Worm (Caenorhabditis elegans) whole organism, L1 larva: ENCODE measurements around the gene Y67A10A.2.
A peak's percentile ranks its signal among the peaks of the same experiment; 100 is the strongest.

Experiments
- C16A3.4 ChIP-seq: fragments of 150-350 bp; optimal IDR thresholded peaks from 2 replicates; lab custom pipeline; 2014; ENCODE audit warnings: missing biosample characterization, missing genetic modification characterization
- C34B4.2 ChIP-seq: sonication (generic microtip); optimal IDR thresholded peaks from 2 replicates; lab custom pipeline; 2017; ENCODE audit warnings: mild to moderate bottlenecking, missing genetic modification characterization, missing compliant biosample characterization
- aha-1 ChIP-seq: fragments of 150-350 bp; optimal IDR thresholded peaks from 2 replicates; lab custom pipeline; 2014; ENCODE audit warnings: missing biosample characterization, missing genetic modification characterization
- alr-1 ChIP-seq: fragments of 200-800 bp; sonication (Bioruptor generic); optimal IDR thresholded peaks from 2 replicates; lab custom pipeline; 2018; ENCODE audit warnings: borderline replicate concordance, mild to moderate bottlenecking, missing genetic modification characterization, missing compliant biosample characterization
- aly-2 ChIP-seq: fragments of 150-350 bp; optimal IDR thresholded peaks from 2 replicates; lab custom pipeline; 2014; ENCODE audit warnings: missing biosample characterization, missing genetic modification characterization
- ama-1 ChIP-seq: fragments of 150-350 bp; optimal IDR thresholded peaks from 2 replicates; lab custom pipeline; 2014
- ceh-82 ChIP-seq, 3 experiments: fragments of 150-350 bp in 1 of 3; sonication (generic microtip) in 2 of 3; optimal IDR thresholded peaks; 2 replicates each; lab custom pipeline; 2014 to 2017; ENCODE audit warnings: missing biosample characterization in 3 of 3, missing genetic modification characterization in 3 of 3
- dpl-1 ChIP-seq, 3 experiments: fragments of 150-350 bp in 2 of 3; sonication (generic microtip) in 1 of 3; optimal IDR thresholded peaks; 2 replicates each; lab custom pipeline; 2014 to 2017; ENCODE audit warnings: missing biosample characterization in 3 of 3, missing genetic modification characterization in 3 of 3, missing genetic modification reagents in 3 of 3
- dsc-1 ChIP-seq: sonication (generic microtip); optimal IDR thresholded peaks from 2 replicates; lab custom pipeline; 2016; ENCODE audit warnings: mild to moderate bottlenecking, missing genetic modification characterization, missing compliant biosample characterization
- efl-3 ChIP-seq: fragments of 200-800 bp; sonication (Bioruptor generic); optimal IDR thresholded peaks from 2 replicates; lab custom pipeline; 2018; ENCODE audit warnings: mild to moderate bottlenecking, missing genetic modification characterization, missing compliant biosample characterization
- egl-13 ChIP-seq: sonication (generic microtip); optimal IDR thresholded peaks from 2 replicates; lab custom pipeline; 2016; ENCODE audit warnings: missing genotype, missing genetic modification reagents, missing genetic modification characterization, missing compliant biosample characterization
- elt-3 ChIP-seq, 6 experiments: fragments of 150-350 bp in 1 of 6; sonication (generic microtip); optimal IDR thresholded peaks; 2 replicates each; lab custom pipeline; 2017 to 2018; ENCODE audit warnings: missing biosample characterization in 6 of 6, missing genetic modification characterization in 6 of 6, inconsistent platforms in 1 of 6
- ets-5 ChIP-seq: fragments of 200-800 bp; sonication (Bioruptor generic); IDR thresholded peaks from 2 replicates; pipeline ENCODE4 v1.3.6; 2022; ENCODE audit warnings: missing genetic modification characterization, missing compliant biosample characterization
- fkh-10 ChIP-seq: sonication (generic microtip); optimal IDR thresholded peaks from 2 replicates; lab custom pipeline; 2017; ENCODE audit warnings: missing biosample characterization, missing genetic modification reagents, missing genetic modification characterization
- fkh-4 ChIP-seq: sonication (generic microtip); optimal IDR thresholded peaks from 2 replicates; lab custom pipeline; 2016; ENCODE audit warnings: missing compliant biosample characterization, missing genetic modification characterization, borderline replicate concordance
- fos-1 ChIP-seq: fragments of 150-350 bp; optimal IDR thresholded peaks from 2 replicates; lab custom pipeline; 2014; ENCODE audit warnings: missing biosample characterization, missing genetic modification characterization
- grh-1 ChIP-seq: fragments of 200-800 bp; sonication (Bioruptor generic); IDR thresholded peaks from 2 replicates; pipeline ENCODE4 v1.3.6; 2022; ENCODE audit warnings: missing genetic modification reagents, missing genetic modification characterization, missing compliant biosample characterization
- hlh-17 ChIP-seq: fragments of 200-800 bp; sonication (Bioruptor generic); optimal IDR thresholded peaks from 2 replicates; lab custom pipeline; 2018; ENCODE audit warnings: missing genetic modification characterization, mild to moderate bottlenecking, missing compliant biosample characterization, moderate library complexity, borderline replicate concordance
- hpl-2 ChIP-seq: fragments of 150-350 bp; optimal IDR thresholded peaks from 2 replicates; lab custom pipeline; 2014; ENCODE audit warnings: missing biosample characterization, missing genetic modification reagents, missing genetic modification characterization
- irx-1 ChIP-seq: sonication (generic microtip); optimal IDR thresholded peaks from 2 replicates; lab custom pipeline; 2016; ENCODE audit warnings: missing genetic modification characterization, missing compliant biosample characterization
- isw-1 ChIP-seq: fragments of 200-800 bp; sonication (Bioruptor generic); IDR thresholded peaks from 2 replicates; pipeline ENCODE4 v1.3.6; 2022; ENCODE audit warnings: missing genetic modification characterization, missing compliant biosample characterization
- lin-15B ChIP-seq: fragments of 150-350 bp; sonication (generic microtip); optimal IDR thresholded peaks from 3 replicates; lab custom pipeline; 2014; ENCODE audit warnings: missing biosample characterization, missing genetic modification characterization
- lin-35 ChIP-seq, 2 experiments: fragments of 150-350 bp; optimal IDR thresholded peaks; 2 replicates each; lab custom pipeline; 2014; ENCODE audit warnings: missing biosample characterization in 2 of 2, missing genetic modification characterization in 2 of 2, missing genetic modification reagents in 2 of 2
- lsy-2 ChIP-seq, 2 experiments: fragments of 150-350 bp; optimal IDR thresholded peaks; 2 replicates each; lab custom pipeline; 2014; ENCODE audit warnings: missing biosample characterization in 2 of 2, missing genetic modification characterization in 2 of 2
- mdl-1 ChIP-seq, 2 experiments: fragments of 150-350 bp; optimal IDR thresholded peaks; 2 replicates each; lab custom pipeline; 2014 to 2017; ENCODE audit warnings: missing biosample characterization in 2 of 2, missing genetic modification characterization in 2 of 2, inconsistent platforms in 1 of 2
- mef-2 ChIP-seq: fragments of 150-350 bp; optimal IDR thresholded peaks from 2 replicates; lab custom pipeline; 2014; ENCODE audit warnings: missing biosample characterization, missing genetic modification characterization
- mep-1 ChIP-seq: fragments of 150-350 bp; optimal IDR thresholded peaks from 2 replicates; lab custom pipeline; 2014; ENCODE audit warnings: missing biosample characterization, missing genetic modification characterization
- nhr-11 ChIP-seq: fragments of 150-350 bp; optimal IDR thresholded peaks from 2 replicates; lab custom pipeline; 2014; ENCODE audit warnings: missing biosample characterization, missing genetic modification characterization
- nhr-20 ChIP-seq: sonication (generic microtip); optimal IDR thresholded peaks from 2 replicates; lab custom pipeline; 2016; ENCODE audit warnings: mild to moderate bottlenecking, missing genetic modification characterization, missing compliant biosample characterization
- nhr-47 ChIP-seq: sonication (generic microtip); optimal IDR thresholded peaks from 2 replicates; lab custom pipeline; 2016; ENCODE audit warnings: mild to moderate bottlenecking, missing genetic modification characterization, moderate library complexity, missing compliant biosample characterization
- nhr-76 ChIP-seq: sonication (generic microtip); optimal IDR thresholded peaks from 2 replicates; lab custom pipeline; 2017; ENCODE audit warnings: missing biosample characterization, missing genetic modification characterization
- nhr-77 ChIP-seq: fragments of 150-350 bp; optimal IDR thresholded peaks from 2 replicates; lab custom pipeline; 2014; ENCODE audit warnings: missing biosample characterization, missing genetic modification characterization
- nhr-84 ChIP-seq: sonication (generic microtip); optimal IDR thresholded peaks from 2 replicates; lab custom pipeline; 2017; ENCODE audit warnings: missing biosample characterization, missing genetic modification characterization
- nhr-85 ChIP-seq: sonication (generic microtip); peaks from one replicate; lab custom pipeline; 2016; ENCODE audit warnings: missing genetic modification characterization, inconsistent platforms, missing compliant biosample characterization
- pax-3 ChIP-seq: fragments of 200-800 bp; sonication (Bioruptor generic); optimal IDR thresholded peaks from 2 replicates; lab custom pipeline; 2018; ENCODE audit warnings: mild to moderate bottlenecking, missing genetic modification characterization, moderate library complexity, missing compliant biosample characterization
- pqm-1 ChIP-seq: sonication (generic microtip); optimal IDR thresholded peaks from 3 replicates; lab custom pipeline; 2017; ENCODE audit warnings: missing biosample characterization, missing genetic modification characterization
- rnt-1 ChIP-seq: sonication (generic microtip); optimal IDR thresholded peaks from 2 replicates; lab custom pipeline; 2016; ENCODE audit warnings: mild to moderate bottlenecking, missing genetic modification characterization, moderate library complexity, missing compliant biosample characterization
- skn-1 ChIP-seq: fragments of 150-350 bp; optimal IDR thresholded peaks from 2 replicates; lab custom pipeline; 2014; ENCODE audit warnings: missing biosample characterization, missing genetic modification characterization
- snpc-4 ChIP-seq: fragments of 150-350 bp; optimal IDR thresholded peaks from 2 replicates; lab custom pipeline; 2014; ENCODE audit warnings: missing biosample characterization, missing genetic modification characterization
- sox-4 ChIP-seq: sonication (generic microtip); optimal IDR thresholded peaks from 2 replicates; lab custom pipeline; 2016; ENCODE audit warnings: missing genetic modification characterization, missing compliant biosample characterization
- swsn-7 ChIP-seq: sonication (generic microtip); optimal IDR thresholded peaks from 2 replicates; lab custom pipeline; 2016; ENCODE audit warnings: missing genetic modification characterization, missing compliant biosample characterization
- tbx-2 ChIP-seq: sonication (generic microtip); optimal IDR thresholded peaks from 2 replicates; lab custom pipeline; 2016; ENCODE audit warnings: missing genetic modification characterization, missing compliant biosample characterization
- tlp-1 ChIP-seq: fragments of 150-350 bp; optimal IDR thresholded peaks from 2 replicates; lab custom pipeline; 2014; ENCODE audit warnings: missing biosample characterization, missing genetic modification characterization
- unc-62 ChIP-seq: fragments of 150-350 bp; optimal IDR thresholded peaks from 2 replicates; lab custom pipeline; 2014; ENCODE audit warnings: missing biosample characterization, missing genetic modification reagents, missing genetic modification characterization
- unc-98 ChIP-seq: fragments of 200-800 bp; sonication (Bioruptor generic); IDR thresholded peaks from 2 replicates; pipeline ENCODE4 v1.3.6; 2022; ENCODE audit warnings: missing genetic modification characterization, missing compliant biosample characterization
- xbp-1 ChIP-seq: sonication (generic microtip); optimal IDR thresholded peaks from 2 replicates; lab custom pipeline; 2016; ENCODE audit warnings: missing genetic modification characterization, missing compliant biosample characterization
- zip-4 ChIP-seq: fragments of 200-800 bp; sonication (Bioruptor generic); optimal IDR thresholded peaks from 2 replicates; lab custom pipeline; 2018; ENCODE audit warnings: mild to moderate bottlenecking, missing genetic modification characterization, moderate library complexity, missing compliant biosample characterization

Y67A10A.2 gene

ce11 chrIV:14339657-14340056 is 1.8 kb downstream of the Y67A10A.2 start, which contains the start of gene Y67A10A.11:
Y67A10A.11 (plus strand) TSS chrIV:14339957.
- TF ChIP-seq efl-3 (GFP tag; lab: Kevin White, UChicago): no peak
- no peak for TF ChIP-seq lsy-2 (tag; optimal IDR thresholded peaks at IDR 0.05; lab: Kevin White, UChicago)
- TF ChIP-seq alr-1 (tag; lab: Kevin White, UChicago): no peak
- TF ChIP-seq dsc-1: no peak
- no peak for TF ChIP-seq nhr-85
- TF ChIP-seq, all 84 proteins: peak for 0

DNA sequence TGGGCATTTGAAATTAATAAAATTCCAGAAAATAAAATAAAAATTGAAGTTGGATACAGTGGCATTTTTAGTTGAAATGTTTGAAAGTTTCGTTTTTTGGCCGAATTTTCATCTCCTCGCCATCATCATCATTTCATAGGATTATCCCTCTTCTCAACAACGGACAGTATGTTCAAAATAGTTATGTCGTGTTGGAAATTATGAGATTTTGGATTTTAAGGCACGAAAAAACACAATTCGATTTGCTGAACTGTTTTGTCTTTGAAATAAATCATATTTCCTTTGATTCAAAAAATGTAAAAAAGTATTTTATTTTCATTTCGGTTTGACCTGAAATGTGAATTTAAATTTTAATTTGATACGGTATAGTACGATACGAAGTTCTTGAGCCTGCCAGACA is 5.9 kb downstream of the Y67A10A.2 start, which contains the start of gene srlf-28:
srlf-28 (minus strand) TSS at position 101 of the 400 bp plus-strand sequence.
- TF ChIP-seq zip-4 (GFP tag; lab: Kevin White, UChicago) (no peak), ama-1 (lab: Kevin White, UChicago) (no peak), nhr-85 (no peak), aha-1 (tag; lab: Kevin White, UChicago) (no peak), elt-3 (tag; optimal IDR thresholded peaks at IDR 0.05; lab: Kevin White, UChicago) (no peak), rnt-1 (no peak), xbp-1 (tag; lab: Kevin White, UChicago) (no peak), C34B4.2 (tag; lab: Kevin White, UChicago) (no peak), hlh-17 (GFP tag; lab: Kevin White, UChicago) (no peak)
- TF ChIP-seq, all 84 proteins: peak for 0

DNA sequence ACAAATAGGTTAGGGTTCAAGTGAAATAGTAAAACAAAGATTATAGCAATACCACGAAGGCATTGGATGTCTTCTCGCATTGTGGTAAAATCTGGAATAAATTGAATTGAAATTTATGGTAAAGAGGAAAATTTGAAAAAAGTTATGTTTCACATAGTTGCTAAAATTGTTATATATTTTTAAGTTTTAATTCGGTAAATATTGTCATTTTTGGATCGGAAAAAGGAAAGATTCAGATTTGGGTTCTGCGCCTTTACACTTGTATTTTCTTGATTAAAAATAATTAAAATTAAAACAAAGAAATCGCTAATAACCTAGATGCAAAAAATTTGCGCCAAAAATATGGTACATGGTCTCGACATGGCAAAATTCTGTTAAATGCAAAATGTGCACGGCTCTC is 12.8 kb downstream of the Y67A10A.2 start, which contains the start of gene oac-56:
oac-56 (minus strand) TSS at position 101 of the 400 bp plus-strand sequence.
- TF ChIP-seq pqm-1 (tag; lab: Kevin White, UChicago) (no peak), isw-1 (GFP tag; lab: Robert Waterston, UW) (no peak)

DNA sequence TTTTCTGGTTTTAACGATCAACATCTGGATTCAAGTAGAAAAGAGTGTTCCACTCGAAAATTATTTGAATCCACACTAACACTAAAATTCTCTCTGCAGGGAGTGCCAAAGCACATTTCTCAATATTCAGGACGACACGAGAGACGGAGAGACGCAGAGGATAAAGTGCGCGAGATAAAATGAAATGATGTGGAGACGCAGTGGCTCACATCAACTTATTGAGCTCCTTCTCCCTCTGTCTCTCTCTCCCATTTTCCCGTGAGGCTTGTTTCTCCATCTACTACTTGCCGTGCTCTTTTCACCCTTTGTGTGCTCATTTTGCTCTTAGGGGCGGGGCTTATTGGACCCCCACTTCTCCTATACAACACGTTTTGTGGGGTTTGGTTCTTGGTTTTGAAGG is 18.3 kb downstream of the Y67A10A.2 start:
- TF ChIP-seq irx-1 (tag; lab: Kevin White, UChicago) (peak; percentile 11), nhr-20 (tag; lab: Kevin White, UChicago) (peak; percentile 10), sox-4 (tag; lab: Kevin White, UChicago) (no peak), ets-5 (GFP tag; lab: Robert Waterston, UW) (no peak), lin-15B (tag; lab: Kevin White, UChicago) (no peak), aly-2 (tag; lab: Kevin White, UChicago) (no peak), nhr-11 (no peak), hpl-2 (no peak), xbp-1 (tag; lab: Kevin White, UChicago) (peak; percentile 23), pax-3 (no peak), snpc-4 (tag; lab: Kevin White, UChicago) (no peak), fos-1 (tag; lab: Kevin White, UChicago) (peak; percentile 18), tlp-1 (tag; lab: Kevin White, UChicago) (no peak), mdl-1 (tag; optimal IDR thresholded peaks at IDR 0.05; lab: Kevin White, UChicago) (peak in 1 of 2 experiments; percentile 3), unc-98 (GFP tag; lab: Robert Waterston, UW) (0 out of 2 replicates have a peak, but pooled peaks have one; percentile 33), rnt-1 (no peak), nhr-47 (tag; lab: Kevin White, UChicago) (peak; percentile 51), tbx-2 (peak; percentile 39), nhr-77 (tag; lab: Kevin White, UChicago) (no peak), fkh-10 (GFP tag; lab: Kevin White, UChicago) (peak; percentile 34), isw-1 (GFP tag; lab: Robert Waterston, UW) (peak; percentile 29), mef-2 (no peak), ceh-82 (tag; optimal IDR thresholded peaks at IDR 0.05; lab: Kevin White, UChicago) (peak in 2 of 3 experiments; percentile 24 to 66), swsn-7 (tag; lab: Kevin White, UChicago) (peak; percentile 47), nhr-76 (tag; lab: Kevin White, UChicago) (no peak), lin-35 (GFP tag; optimal IDR thresholded peaks at IDR 0.05; lab: Kevin White, UChicago) (no peak), fkh-4 (tag; lab: Kevin White, UChicago) (peak; percentile 62), unc-62 (GFP tag; lab: Kevin White, UChicago) (no peak), C16A3.4 (tag; lab: Kevin White, UChicago) (peak; percentile 7), nhr-84 (no peak), egl-13 (peak; percentile 26), grh-1 (GFP tag; lab: Robert Waterston, UW) (no peak), dpl-1 (GFP tag; optimal IDR thresholded peaks at IDR 0.05; lab: Kevin White, UChicago) (peak in 1 of 3 experiments; percentile 37), C34B4.2 (tag; lab: Kevin White, UChicago) (no peak), mep-1 (tag; lab: Kevin White, UChicago) (peak; percentile 6), skn-1 (tag; lab: Kevin White, UChicago) (peak; percentile 7)
